Worm (Caenorhabditis elegans) whole organism, late embryonic: ENCODE measurements around the gene F28A10.8.
"Not testable (repeated sequence)": the region's sequence is repeated elsewhere in the genome, so short reads cannot be mapped to it uniquely, and the experiment has no call there.

Source experiments
- C38D4.7 ChIP-seq: fragments of 200-800 bp; sonication (Bioruptor generic); optimal IDR thresholded peaks from 2 replicates; lab custom pipeline; 2018; ENCODE audit warnings: mild to moderate bottlenecking, missing genetic modification characterization, moderate library complexity, missing compliant biosample characterization
- F13H6.1 ChIP-seq: sonication (generic microtip); optimal IDR thresholded peaks from 2 replicates; lab custom pipeline; 2016; ENCODE audit warnings: missing genetic modification characterization, missing compliant biosample characterization
- ama-1 ChIP-seq: fragments of 150-350 bp; optimal IDR thresholded peaks from 2 replicates; lab custom pipeline; 2014
- ceh-22 ChIP-seq: sonication (generic microtip); optimal IDR thresholded peaks from 2 replicates; lab custom pipeline; 2017; ENCODE audit warnings: missing biosample characterization, missing genetic modification characterization
- ceh-24 ChIP-seq: sonication (generic microtip); optimal IDR thresholded peaks from 2 replicates; lab custom pipeline; 2016; ENCODE audit warnings: mild to moderate bottlenecking, missing genetic modification characterization, missing compliant biosample characterization
- ceh-30 ChIP-seq: fragments of 150-350 bp; optimal IDR thresholded peaks from 2 replicates; lab custom pipeline; 2014; ENCODE audit warnings: missing biosample characterization, missing genetic modification characterization
- ceh-31 ChIP-seq: sonication (generic microtip); optimal IDR thresholded peaks from 2 replicates; lab custom pipeline; 2016; ENCODE audit warnings: missing genetic modification characterization, missing compliant biosample characterization
- ceh-6 ChIP-seq: fragments of 200-800 bp; sonication (Bioruptor generic); optimal IDR thresholded peaks from 2 replicates; lab custom pipeline; 2018; ENCODE audit warnings: mild to moderate bottlenecking, missing genetic modification characterization, missing compliant biosample characterization
- dve-1 ChIP-seq: sonication (generic microtip); optimal IDR thresholded peaks from 2 replicates; lab custom pipeline; 2017; ENCODE audit warnings: antibody characterized with exemption, mild to moderate bottlenecking, missing genetic modification characterization, missing compliant biosample characterization
- elt-2 ChIP-seq: sonication (generic microtip); optimal IDR thresholded peaks from 2 replicates; lab custom pipeline; 2016; ENCODE audit warnings: missing genetic modification reagents, missing genetic modification characterization, missing compliant biosample characterization
- ets-4 ChIP-seq: sonication (generic microtip); optimal IDR thresholded peaks from 2 replicates; lab custom pipeline; 2016; ENCODE audit warnings: missing genetic modification characterization, missing compliant biosample characterization
- fkh-10 ChIP-seq: fragments of 150-350 bp; optimal IDR thresholded peaks from 2 replicates; lab custom pipeline; 2014; ENCODE audit warnings: missing biosample characterization, missing genetic modification reagents, missing genetic modification characterization
- gmeb-2 ChIP-seq: sonication (generic microtip); optimal IDR thresholded peaks from 2 replicates; lab custom pipeline; 2016; ENCODE audit warnings: missing genetic modification characterization, inconsistent platforms, missing compliant biosample characterization
- hlh-13 ChIP-seq: fragments of 200-800 bp; sonication (Bioruptor generic); optimal IDR thresholded peaks from 2 replicates; lab custom pipeline; 2018; ENCODE audit warnings: mild to moderate bottlenecking, missing genetic modification characterization, missing compliant biosample characterization
- hlh-30 ChIP-seq: sonication (generic microtip); optimal IDR thresholded peaks from 2 replicates; lab custom pipeline; 2017; ENCODE audit warnings: antibody characterized with exemption, missing genetic modification characterization, missing compliant biosample characterization; ENCODE audit not compliant: insufficient read depth
- hlh-6 ChIP-seq: sonication (generic microtip); optimal IDR thresholded peaks from 2 replicates; lab custom pipeline; 2016; ENCODE audit warnings: missing genotype, missing genetic modification characterization, missing compliant biosample characterization
- hlh-8 ChIP-seq: sonication (generic microtip); optimal IDR thresholded peaks from 2 replicates; lab custom pipeline; 2016; ENCODE audit warnings: missing genotype, missing genetic modification characterization, missing compliant biosample characterization
- lim-6 ChIP-seq: sonication (generic microtip); optimal IDR thresholded peaks from 2 replicates; lab custom pipeline; 2016; ENCODE audit warnings: missing genetic modification characterization, missing compliant biosample characterization
- lin-11 ChIP-seq: fragments of 200-800 bp; sonication (Bioruptor generic); optimal IDR thresholded peaks from 2 replicates; lab custom pipeline; 2018; ENCODE audit warnings: mild to moderate bottlenecking, missing genetic modification characterization, missing compliant biosample characterization
- nfya-1 ChIP-seq: sonication (generic microtip); optimal IDR thresholded peaks from 2 replicates; lab custom pipeline; 2017; ENCODE audit warnings: missing genetic modification characterization, mild to moderate bottlenecking, missing compliant biosample characterization, antibody characterized with exemption, moderate library complexity
- nhr-232 ChIP-seq: sonication (generic microtip); optimal IDR thresholded peaks from 2 replicates; lab custom pipeline; 2016; ENCODE audit warnings: missing genetic modification characterization, missing compliant biosample characterization
- pag-3 ChIP-seq: sonication (generic microtip); optimal IDR thresholded peaks from 2 replicates; lab custom pipeline; 2016; ENCODE audit warnings: missing compliant biosample characterization, missing genetic modification characterization, borderline replicate concordance
- pax-1 ChIP-seq: fragments of 150-350 bp; optimal IDR thresholded peaks from 2 replicates; lab custom pipeline; 2014; ENCODE audit warnings: missing biosample characterization, missing genetic modification characterization
- pros-1 ChIP-seq: fragments of 150-350 bp; optimal IDR thresholded peaks from 2 replicates; lab custom pipeline; 2014; ENCODE audit warnings: missing biosample characterization, missing genetic modification reagents, missing genetic modification characterization
- rnt-1 ChIP-seq: sonication (generic microtip); optimal IDR thresholded peaks from 2 replicates; lab custom pipeline; 2016; ENCODE audit warnings: missing genetic modification characterization, missing compliant biosample characterization
- sdc-2 ChIP-seq: sonication (generic microtip); optimal IDR thresholded peaks from 2 replicates; lab custom pipeline; 2016; ENCODE audit warnings: missing genotype, missing genetic modification characterization, missing compliant biosample characterization
- syd-9 ChIP-seq: sonication (generic microtip); optimal IDR thresholded peaks from 2 replicates; lab custom pipeline; 2016; ENCODE audit warnings: mild to moderate bottlenecking, missing genetic modification characterization, moderate library complexity, missing compliant biosample characterization
- tbx-7 ChIP-seq: sonication (generic microtip); optimal IDR thresholded peaks from 2 replicates; lab custom pipeline; 2016; ENCODE audit warnings: missing genotype, missing genetic modification characterization, missing compliant biosample characterization
- ttx-3 ChIP-seq: sonication (generic microtip); optimal IDR thresholded peaks from 2 replicates; lab custom pipeline; 2016; ENCODE audit warnings: missing genetic modification reagents, missing genetic modification characterization, missing compliant biosample characterization
- unc-86 ChIP-seq: sonication (generic microtip); optimal IDR thresholded peaks from 2 replicates; lab custom pipeline; 2016; ENCODE audit warnings: missing genetic modification characterization, missing compliant biosample characterization
- zip-5 ChIP-seq: sonication (generic microtip); optimal IDR thresholded peaks from 2 replicates; lab custom pipeline; 2016; ENCODE audit warnings: missing genetic modification characterization, missing compliant biosample characterization
- ztf-16 ChIP-seq: sonication (generic microtip); optimal IDR thresholded peaks from 2 replicates; lab custom pipeline; 2017; ENCODE audit warnings: missing genetic modification characterization, missing compliant biosample characterization

F28A10.8 gene

ce11 chrII:869316-869715 lies 31.0 kb upstream of the F28A10.8 start:
- no peak for TF ChIP-seq nfya-1 (tag; lab: Kevin White, UChicago)
- TF ChIP-seq unc-86 (tag; lab: Kevin White, UChicago), result no peak
- TF ChIP-seq elt-2, result no peak
- TF ChIP-seq tbx-7 (tag; lab: Kevin White, UChicago), result no peak
- TF ChIP-seq pag-3 (tag; lab: Kevin White, UChicago), result no peak
- no peak for TF ChIP-seq ceh-24 (tag; lab: Kevin White, UChicago)
- no peak for TF ChIP-seq lin-11
- no peak for TF ChIP-seq sdc-2 (tag; lab: Kevin White, UChicago)
- no peak for TF ChIP-seq hlh-13 (GFP tag; lab: Kevin White, UChicago)
- TF ChIP-seq ama-1 (lab: Kevin White, UChicago), result no peak
- TF ChIP-seq, all 69 proteins: peak for 0

- TF ChIP-seq elt-2 (peak; percentile 30), lim-6 (no peak)
These were observed 30.0 kb upstream of the F28A10.8 start, which contains the start of gene fbxc-51 for ce11 chrII:868240-868864. Gene fbxc-51 (plus strand): TSS chrII:868814.

- TF ChIP-seq ets-4 (no peak), lin-11 (no peak), pag-3 (tag; lab: Kevin White, UChicago) (no peak), dve-1 (tag; lab: Kevin White, UChicago) (no peak), rnt-1 (no peak), ceh-22 (tag; lab: Kevin White, UChicago) (no peak), C38D4.7 (no peak), hlh-30 (tag; lab: Kevin White, UChicago) (no peak)
- TF ChIP-seq, all 69 proteins: peak for 0
These were observed 28.5 kb upstream of the F28A10.8 start, which contains the start of gene Y46B2A.3 for ce11 chrII:866801-867200. Gene Y46B2A.3 (minus strand): TSS chrII:866901.

ce11 chrII:861564-861963 lies 23.2 kb upstream of the F28A10.8 start, which contains the start of gene Y46B2A.4:
Gene Y46B2A.4 (plus strand): TSS chrII:861864.
- TF ChIP-seq lim-6, result no peak
- TF ChIP-seq hlh-30 (tag; lab: Kevin White, UChicago), result no peak
- no peak for TF ChIP-seq F13H6.1 (tag; lab: Kevin White, UChicago)
- TF ChIP-seq pros-1 (tag; lab: Kevin White, UChicago), result no peak
- no peak for TF ChIP-seq fkh-10
- no peak for TF ChIP-seq hlh-8
- no peak for TF ChIP-seq zip-5 (tag; lab: Kevin White, UChicago)
- TF ChIP-seq nhr-232 (tag; lab: Kevin White, UChicago), result no peak
- no peak for TF ChIP-seq elt-2
- TF ChIP-seq unc-86 (tag; lab: Kevin White, UChicago), result no peak
- TF ChIP-seq ceh-31, result no peak
- TF ChIP-seq pax-1 (tag; lab: Kevin White, UChicago), result no peak
- TF ChIP-seq ztf-16 (tag; lab: Kevin White, UChicago), result no peak
- TF ChIP-seq ama-1 (lab: Kevin White, UChicago), result no peak
- TF ChIP-seq ceh-6, result no peak
- TF ChIP-seq hlh-6, result no peak
- TF ChIP-seq rnt-1, result no peak
- TF ChIP-seq pag-3 (tag; lab: Kevin White, UChicago), result no peak
- no peak for TF ChIP-seq ceh-30 (tag; lab: Kevin White, UChicago)
- no peak for TF ChIP-seq gmeb-2 (tag; lab: Kevin White, UChicago)

DNA sequence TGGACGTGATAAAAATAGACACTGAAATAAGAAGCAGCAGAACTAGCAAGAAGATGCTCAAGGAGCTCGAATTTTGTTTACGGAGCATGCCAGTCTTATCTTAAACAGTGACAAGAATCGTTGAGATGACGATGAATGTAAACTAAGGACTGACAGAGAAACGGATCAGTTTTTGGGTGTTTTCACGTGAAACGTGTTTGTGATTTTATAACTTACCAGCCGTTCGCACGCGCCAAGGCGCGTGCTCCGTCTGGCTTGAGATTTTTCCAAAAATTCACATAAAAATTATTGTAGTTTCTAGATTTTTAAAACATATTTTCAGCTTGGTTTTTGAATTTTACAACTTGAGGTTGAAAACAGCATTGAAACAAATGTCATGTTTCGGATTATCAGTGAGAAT lies 12.3 kb upstream of the F28A10.8 start, which contains the start of gene F28A10.5:
Gene F28A10.5, minus strand, starts transcription at position 101 of the 400 bp plus-strand sequence.
- TF ChIP-seq syd-9; ttx-3 (tag; lab: Kevin White, UChicago); ceh-30 (tag; lab: Kevin White, UChicago): not testable (repeated sequence)
